Worm (Caenorhabditis elegans): ENCODE measurements around the gene C05G5.5.

Gene C05G5.5

ce11 chrX:14778112-14778511 is 17.2 kb upstream of the C05G5.5 start:
- no peak for TF ChIP-seq nhr-23 (tag; optimal IDR thresholded peaks at IDR 0.05)
- no peak for TF ChIP-seq ceh-9 (tag; optimal IDR thresholded peaks at IDR 0.05)
- TF ChIP-seq fos-1 (tag; optimal IDR thresholded peaks at IDR 0.05), result no peak
- TF ChIP-seq pqm-1 (tag; optimal IDR thresholded peaks at IDR 0.05), result no peak
- TF ChIP-seq egl-5 (tag; optimal IDR thresholded peaks at IDR 0.05), result no peak
- TF ChIP-seq tbx-2 (tag; optimal IDR thresholded peaks at IDR 0.05), result no peak
- TF ChIP-seq egl-27 (tag; optimal IDR thresholded peaks at IDR 0.05), result no peak
- TF ChIP-seq snpc-4 (tag; optimal IDR thresholded peaks at IDR 0.05), result no peak
- no peak for TF ChIP-seq nhr-12 (tag; optimal IDR thresholded peaks at IDR 0.05)
- no peak for TF ChIP-seq nhr-11 (tag; optimal IDR thresholded peaks at IDR 0.05)
- TF ChIP-seq skn-1 (tag; optimal IDR thresholded peaks at IDR 0.05), result no peak
- TF ChIP-seq pha-4 (tag; optimal IDR thresholded peaks at IDR 0.05), result no peak
- no peak for TF ChIP-seq lin-15B (tag; optimal IDR thresholded peaks at IDR 0.05)
- no peak for TF ChIP-seq ztf-11 (tag; optimal IDR thresholded peaks at IDR 0.05)
- TF ChIP-seq ztf-4 (tag; optimal IDR thresholded peaks at IDR 0.05), result no peak

DNA sequence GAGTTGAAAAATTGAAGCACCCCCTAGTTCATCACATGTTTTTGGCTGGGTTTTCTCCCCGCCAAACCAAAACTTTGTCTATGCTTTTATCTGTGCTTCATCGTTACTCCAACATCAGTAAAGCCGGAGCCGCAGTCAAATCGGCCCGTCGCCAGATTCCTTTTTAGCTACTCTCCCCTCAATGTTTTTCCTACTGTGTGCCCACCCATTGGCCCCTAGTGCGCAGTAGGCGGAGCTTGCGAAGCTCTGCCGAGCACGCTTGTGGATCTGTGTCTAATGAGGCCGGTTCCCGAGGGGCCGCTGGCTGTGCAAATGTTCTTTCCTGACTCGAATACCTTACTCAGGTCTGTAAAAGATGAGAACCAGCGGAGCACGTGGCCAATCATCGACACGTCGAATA is 15.4 kb upstream of the C05G5.5 start:
- TF ChIP-seq nfya-1 (tag; optimal IDR thresholded peaks at IDR 0.05; ENCODE audit: insufficient read depth) (peak; percentile 90), ceh-28 (tag; optimal IDR thresholded peaks at IDR 0.05) (no peak), nhr-23 (tag; optimal IDR thresholded peaks at IDR 0.05) (no peak), mdl-1 (tag; optimal IDR thresholded peaks at IDR 0.05) (no peak), unc-62 (GFP tag; optimal IDR thresholded peaks at IDR 0.05) (no peak), nhr-43 (tag; optimal IDR thresholded peaks at IDR 0.05; ENCODE audit: poor library complexity, severe bottlenecking) (no peak)

DNA sequence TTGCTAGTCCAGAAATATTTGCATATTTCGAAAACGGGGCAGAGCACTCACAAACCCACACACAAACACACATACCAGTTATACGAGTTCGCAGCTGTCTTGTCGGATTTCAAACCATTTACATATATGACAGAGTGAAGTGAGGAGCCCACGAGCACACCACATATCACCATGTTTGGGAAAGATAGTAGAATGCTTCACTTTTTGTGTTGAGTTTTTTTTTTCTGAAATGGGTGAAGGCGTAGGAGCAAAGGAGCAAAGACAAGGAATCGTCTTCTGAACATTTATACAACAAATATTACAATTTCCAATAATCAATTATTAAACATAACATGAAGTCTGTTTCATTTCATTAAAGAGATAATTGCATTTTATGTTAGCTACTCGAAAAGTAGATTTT is 14.3 kb upstream of the C05G5.5 start:
- TF ChIP-seq ceh-9 (tag; optimal IDR thresholded peaks at IDR 0.05) (no peak), ceh-16 (tag; optimal IDR thresholded peaks at IDR 0.05) (no peak), zag-1 (tag; optimal IDR thresholded peaks at IDR 0.05) (no peak), aly-2 (tag; optimal IDR thresholded peaks at IDR 0.05) (no peak), lin-39 (tag; optimal IDR thresholded peaks at IDR 0.05) (no peak), ama-1 (optimal IDR thresholded peaks at IDR 0.05) (no peak), tbx-2 (tag; optimal IDR thresholded peaks at IDR 0.05) (no peak), ZK546.5 (tag; optimal IDR thresholded peaks at IDR 0.05) (no peak), fkh-2 (tag; optimal IDR thresholded peaks at IDR 0.05) (no peak), ceh-28 (tag; optimal IDR thresholded peaks at IDR 0.05) (no peak), lsy-12 (tag; optimal IDR thresholded peaks at IDR 0.05) (no peak)

DNA sequence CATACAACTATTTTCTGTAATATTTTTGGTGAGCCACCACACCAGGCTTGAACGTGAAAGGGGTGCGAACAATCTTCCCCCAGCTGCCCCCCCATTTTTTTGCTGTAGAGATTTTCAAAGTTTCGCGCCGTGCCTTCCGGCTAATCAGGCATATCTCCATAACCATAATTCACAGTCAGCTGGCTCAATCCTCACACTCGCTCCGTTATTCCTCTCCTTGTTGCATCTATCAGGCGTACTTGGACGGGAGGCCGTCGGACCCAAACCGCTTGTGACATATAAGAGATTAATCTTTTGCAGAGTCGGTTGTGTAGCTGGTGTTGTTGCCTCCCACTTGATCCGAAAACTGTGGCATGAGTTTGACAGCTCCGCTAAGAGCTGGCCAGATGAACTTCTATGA is 12.3 kb upstream of the C05G5.5 start, which contains the start of gene unc-3:
unc-3 (plus strand) TSS at position 301 of the 400 bp plus-strand sequence.
- no peak for TF ChIP-seq jun-1 (tag; optimal IDR thresholded peaks at IDR 0.05)

- TF ChIP-seq hmg-11 (tag; optimal IDR thresholded peaks at IDR 0.05) (no peak), elt-2 (tag; optimal IDR thresholded peaks at IDR 0.05) (peak; percentile 53), pqm-1 (tag; optimal IDR thresholded peaks at IDR 0.05) (peak; percentile 51), fos-1 (tag; optimal IDR thresholded peaks at IDR 0.05) (no peak)
These were observed 10.8 kb upstream of the C05G5.5 start, which contains the start of gene Y16B4A.2 for ce11 chrX:14771682-14772081. Y16B4A.2 (minus strand) TSS chrX:14771851.

DNA sequence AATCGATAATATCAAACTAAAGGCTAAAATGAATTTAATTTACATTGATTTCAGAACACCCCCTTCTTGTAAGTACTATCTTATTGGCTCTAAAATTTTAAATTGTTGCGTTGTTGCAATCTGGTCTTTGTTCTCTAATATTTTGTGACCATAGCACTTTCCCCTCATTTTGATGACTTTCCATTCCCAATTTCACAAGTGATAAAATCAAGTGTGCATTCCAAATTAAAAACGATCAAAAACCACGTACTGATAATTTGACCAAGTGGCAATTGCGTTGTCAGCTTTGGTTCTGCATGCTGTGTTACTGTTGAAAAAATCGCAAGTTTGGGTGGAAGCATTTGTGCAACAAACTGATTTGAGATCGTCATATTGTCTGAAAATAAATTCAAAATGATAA is 9.4 kb upstream of the C05G5.5 start:
- no peak for TF ChIP-seq ama-1 (optimal IDR thresholded peaks at IDR 0.05)
- TF ChIP-seq elt-3 (tag; optimal IDR thresholded peaks at IDR 0.05), result no peak
- TF ChIP-seq pqm-1 (tag; optimal IDR thresholded peaks at IDR 0.05), result peak; percentile 54
- TF ChIP-seq elt-2 (tag; optimal IDR thresholded peaks at IDR 0.05), result peak; percentile 69
- TF ChIP-seq mdl-1 (tag; optimal IDR thresholded peaks at IDR 0.05), result no peak
- TF ChIP-seq egl-5 (tag; optimal IDR thresholded peaks at IDR 0.05), result no peak
- TF ChIP-seq aly-2 (tag; optimal IDR thresholded peaks at IDR 0.05), result no peak

- TF ChIP-seq eor-1 (tag; optimal IDR thresholded peaks at IDR 0.05) (no peak), elt-2 (tag; optimal IDR thresholded peaks at IDR 0.05) (peak; percentile 78), pqm-1 (tag; optimal IDR thresholded peaks at IDR 0.05) (peak; percentile 73), zag-1 (tag; optimal IDR thresholded peaks at IDR 0.05) (no peak), jun-1 (tag; optimal IDR thresholded peaks at IDR 0.05) (peak; percentile 31)
These were observed 8.1 kb upstream of the C05G5.5 start for ce11 chrX:14768989-14769388.
